Worm (Caenorhabditis elegans) whole organism, late embryonic: ENCODE data around the gene T04C12.11.

Source experiments
- C08G9.2 ChIP-seq: sonication (generic microtip); optimal IDR thresholded peaks from 2 replicates; lab custom pipeline; 2016; ENCODE audit warnings: mild to moderate bottlenecking, missing genetic modification characterization, moderate library complexity, missing compliant biosample characterization
- C38D4.7 ChIP-seq: fragments of 200-800 bp; sonication (Bioruptor generic); optimal IDR thresholded peaks from 2 replicates; lab custom pipeline; 2018; ENCODE audit warnings: mild to moderate bottlenecking, missing genetic modification characterization, moderate library complexity, missing compliant biosample characterization
- K02D7.2 ChIP-seq: sonication (generic microtip); optimal IDR thresholded peaks from 2 replicates; lab custom pipeline; 2017; ENCODE audit warnings: mild to moderate bottlenecking, missing genetic modification characterization, missing compliant biosample characterization
- K09A11.1 ChIP-seq: sonication (generic microtip); optimal IDR thresholded peaks from 2 replicates; lab custom pipeline; 2017; ENCODE audit warnings: antibody characterized with exemption, mild to moderate bottlenecking, missing genetic modification characterization, missing compliant biosample characterization; ENCODE audit not compliant: insufficient read depth
- T23F11.4 ChIP-seq: fragments of 200-800 bp; sonication (Bioruptor generic); optimal IDR thresholded peaks from 2 replicates; lab custom pipeline; 2018; ENCODE audit warnings: mild to moderate bottlenecking, missing genetic modification characterization, missing compliant biosample characterization
- ama-1 ChIP-seq: fragments of 150-350 bp; optimal IDR thresholded peaks from 2 replicates; lab custom pipeline; 2014
- ceh-2 ChIP-seq: sonication (generic microtip); optimal IDR thresholded peaks from 2 replicates; lab custom pipeline; 2016; ENCODE audit warnings: missing genotype, missing genetic modification characterization, missing compliant biosample characterization
- ceh-24 ChIP-seq: sonication (generic microtip); optimal IDR thresholded peaks from 2 replicates; lab custom pipeline; 2016; ENCODE audit warnings: mild to moderate bottlenecking, missing genetic modification characterization, missing compliant biosample characterization
- ceh-30 ChIP-seq: fragments of 150-350 bp; optimal IDR thresholded peaks from 2 replicates; lab custom pipeline; 2014; ENCODE audit warnings: missing biosample characterization, missing genetic modification characterization
- ceh-34 ChIP-seq: sonication (generic microtip); optimal IDR thresholded peaks from 2 replicates; lab custom pipeline; 2016; ENCODE audit warnings: mild to moderate bottlenecking, missing genetic modification characterization, missing compliant biosample characterization
- ceh-45 ChIP-seq: fragments of 200-800 bp; sonication (Bioruptor generic); IDR thresholded peaks from 2 replicates; pipeline ENCODE4 v1.3.6; 2022; ENCODE audit warnings: missing genetic modification reagents, missing genetic modification characterization, missing compliant biosample characterization
- ceh-48 ChIP-seq: sonication (generic microtip); optimal IDR thresholded peaks from 2 replicates; lab custom pipeline; 2016; ENCODE audit warnings: missing genetic modification characterization, inconsistent platforms, missing compliant biosample characterization
- ceh-6 ChIP-seq: fragments of 200-800 bp; sonication (Bioruptor generic); optimal IDR thresholded peaks from 2 replicates; lab custom pipeline; 2018; ENCODE audit warnings: mild to moderate bottlenecking, missing genetic modification characterization, missing compliant biosample characterization
- ceh-9 ChIP-seq: sonication (generic microtip); optimal IDR thresholded peaks from 2 replicates; lab custom pipeline; 2016; ENCODE audit warnings: mild to moderate bottlenecking, missing genetic modification characterization, inconsistent platforms, missing compliant biosample characterization
- che-1 ChIP-seq: sonication (generic microtip); optimal IDR thresholded peaks from 2 replicates; lab custom pipeline; 2016; ENCODE audit warnings: mild to moderate bottlenecking, missing genetic modification characterization, missing compliant biosample characterization
- dve-1 ChIP-seq: sonication (generic microtip); optimal IDR thresholded peaks from 2 replicates; lab custom pipeline; 2017; ENCODE audit warnings: antibody characterized with exemption, mild to moderate bottlenecking, missing genetic modification characterization, missing compliant biosample characterization
- elt-2 ChIP-seq: sonication (generic microtip); optimal IDR thresholded peaks from 2 replicates; lab custom pipeline; 2016; ENCODE audit warnings: missing genetic modification reagents, missing genetic modification characterization, missing compliant biosample characterization
- elt-4 ChIP-seq: sonication (generic microtip); optimal IDR thresholded peaks from 2 replicates; lab custom pipeline; 2016; ENCODE audit warnings: missing genetic modification characterization, missing compliant biosample characterization
- eyg-1 ChIP-seq: sonication (generic microtip); optimal IDR thresholded peaks from 2 replicates; lab custom pipeline; 2016; ENCODE audit warnings: missing genotype, missing genetic modification characterization, missing compliant biosample characterization
- fax-1 ChIP-seq: sonication (generic microtip); optimal IDR thresholded peaks from 2 replicates; lab custom pipeline; 2016; ENCODE audit warnings: missing genotype, missing genetic modification characterization, missing compliant biosample characterization
- fkh-6 ChIP-seq: sonication (generic microtip); optimal IDR thresholded peaks from 2 replicates; lab custom pipeline; 2016; ENCODE audit warnings: missing genetic modification characterization, missing compliant biosample characterization
- hlh-13 ChIP-seq: fragments of 200-800 bp; sonication (Bioruptor generic); optimal IDR thresholded peaks from 2 replicates; lab custom pipeline; 2018; ENCODE audit warnings: mild to moderate bottlenecking, missing genetic modification characterization, missing compliant biosample characterization
- hlh-15 ChIP-seq: sonication (generic microtip); optimal IDR thresholded peaks from 2 replicates; lab custom pipeline; 2016; ENCODE audit warnings: missing genetic modification characterization, missing compliant biosample characterization
- hlh-8 ChIP-seq: sonication (generic microtip); optimal IDR thresholded peaks from 2 replicates; lab custom pipeline; 2016; ENCODE audit warnings: missing genotype, missing genetic modification characterization, missing compliant biosample characterization
- lin-11 ChIP-seq: fragments of 200-800 bp; sonication (Bioruptor generic); optimal IDR thresholded peaks from 2 replicates; lab custom pipeline; 2018; ENCODE audit warnings: mild to moderate bottlenecking, missing genetic modification characterization, missing compliant biosample characterization
- madf-2 ChIP-seq: sonication (generic microtip); optimal IDR thresholded peaks from 2 replicates; lab custom pipeline; 2017; ENCODE audit warnings: missing genetic modification characterization, missing compliant biosample characterization
- mec-3 ChIP-seq: sonication (generic microtip); optimal IDR thresholded peaks from 2 replicates; lab custom pipeline; 2016; ENCODE audit warnings: borderline replicate concordance, missing genetic modification characterization, missing compliant biosample characterization
- npax-4 ChIP-seq: sonication (generic microtip); optimal IDR thresholded peaks from 2 replicates; lab custom pipeline; 2016; ENCODE audit warnings: missing genetic modification characterization, missing compliant biosample characterization
- pag-3 ChIP-seq: sonication (generic microtip); optimal IDR thresholded peaks from 2 replicates; lab custom pipeline; 2016; ENCODE audit warnings: missing compliant biosample characterization, missing genetic modification characterization, borderline replicate concordance
- pax-1 ChIP-seq: fragments of 150-350 bp; optimal IDR thresholded peaks from 2 replicates; lab custom pipeline; 2014; ENCODE audit warnings: missing biosample characterization, missing genetic modification characterization
- pha-2 ChIP-seq: sonication (generic microtip); optimal IDR thresholded peaks from 2 replicates; lab custom pipeline; 2017; ENCODE audit warnings: mild to moderate bottlenecking, missing genetic modification characterization, missing compliant biosample characterization
- pha-4 ChIP-seq: fragments of 150-350 bp; optimal IDR thresholded peaks from 2 replicates; lab custom pipeline; 2018; ENCODE audit warnings: missing biosample characterization, missing genetic modification reagents, missing genetic modification characterization
- pros-1 ChIP-seq: fragments of 150-350 bp; optimal IDR thresholded peaks from 2 replicates; lab custom pipeline; 2014; ENCODE audit warnings: missing biosample characterization, missing genetic modification reagents, missing genetic modification characterization
- ref-2 ChIP-seq: sonication (generic microtip); optimal IDR thresholded peaks from 2 replicates; lab custom pipeline; 2016; ENCODE audit warnings: missing genetic modification characterization, missing compliant biosample characterization
- rnt-1 ChIP-seq: sonication (generic microtip); optimal IDR thresholded peaks from 2 replicates; lab custom pipeline; 2016; ENCODE audit warnings: missing genetic modification characterization, missing compliant biosample characterization
- sdc-2 ChIP-seq: sonication (generic microtip); optimal IDR thresholded peaks from 2 replicates; lab custom pipeline; 2016; ENCODE audit warnings: missing genotype, missing genetic modification characterization, missing compliant biosample characterization
- sox-2 ChIP-seq: fragments of 200-800 bp; sonication (Bioruptor generic); IDR thresholded peaks from 2 replicates; pipeline ENCODE4 v1.3.6; 2022; ENCODE audit warnings: missing genetic modification reagents, missing genetic modification characterization, missing compliant biosample characterization
- sox-4 ChIP-seq: sonication (generic microtip); optimal IDR thresholded peaks from 2 replicates; lab custom pipeline; 2017; ENCODE audit warnings: mild to moderate bottlenecking, missing genetic modification characterization, inconsistent platforms, missing compliant biosample characterization
- tbx-2 ChIP-seq: sonication (generic microtip); optimal IDR thresholded peaks from 2 replicates; lab custom pipeline; 2016; ENCODE audit warnings: missing genetic modification characterization, missing compliant biosample characterization
- tbx-7 ChIP-seq: sonication (generic microtip); optimal IDR thresholded peaks from 2 replicates; lab custom pipeline; 2016; ENCODE audit warnings: missing genotype, missing genetic modification characterization, missing compliant biosample characterization
- ttx-3 ChIP-seq: sonication (generic microtip); optimal IDR thresholded peaks from 2 replicates; lab custom pipeline; 2016; ENCODE audit warnings: missing genetic modification reagents, missing genetic modification characterization, missing compliant biosample characterization
- zip-5 ChIP-seq: sonication (generic microtip); optimal IDR thresholded peaks from 2 replicates; lab custom pipeline; 2016; ENCODE audit warnings: missing genetic modification characterization, missing compliant biosample characterization

T04C12.11 gene

DNA sequence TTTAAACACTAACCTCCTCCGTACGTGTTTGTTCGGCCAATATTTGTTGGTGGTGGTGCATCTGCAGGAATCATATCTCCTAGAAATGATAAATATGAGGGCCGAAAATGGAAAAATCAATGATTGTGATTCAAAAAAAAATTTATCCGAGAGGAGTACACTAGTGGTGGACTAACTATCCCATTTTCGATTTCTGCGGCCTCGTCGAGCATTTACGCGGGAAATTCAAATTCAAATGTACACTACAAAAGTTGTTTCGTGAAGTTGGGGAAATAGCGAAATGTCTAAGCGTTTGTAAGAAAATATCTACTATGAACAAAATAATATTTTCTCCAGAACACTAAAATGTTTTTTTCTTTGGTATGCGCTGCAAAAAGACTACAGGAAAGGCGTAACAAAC, 30.8 kb downstream of the T04C12.11 start (continued):
- TF ChIP-seq hlh-8 = peak; percentile 68
- no peak for TF ChIP-seq T23F11.4 (GFP tag; lab: Kevin White, UChicago)
- no peak for TF ChIP-seq hlh-13 (GFP tag; lab: Kevin White, UChicago)
- no peak for TF ChIP-seq K09A11.1 (tag; lab: Kevin White, UChicago)
- TF ChIP-seq pax-1 (tag; lab: Kevin White, UChicago) = peak; percentile 11
- peak; percentile 63 for TF ChIP-seq fkh-6 (tag; lab: Kevin White, UChicago)
- no peak for TF ChIP-seq elt-4 (tag; lab: Kevin White, UChicago)
- no peak for TF ChIP-seq K02D7.2 (tag; lab: Kevin White, UChicago)
- no peak for TF ChIP-seq ceh-9 (tag; lab: Kevin White, UChicago)
- peak; percentile 64 for TF ChIP-seq elt-2
- peak; percentile 52 for TF ChIP-seq ceh-48
- peak; percentile 40 for TF ChIP-seq fax-1 (tag; lab: Kevin White, UChicago)
- no peak for TF ChIP-seq pag-3 (tag; lab: Kevin White, UChicago)
- peak; percentile 17 for TF ChIP-seq eyg-1
- no peak for TF ChIP-seq pros-1 (tag; lab: Kevin White, UChicago)
- TF ChIP-seq C08G9.2 = peak; percentile 96
- no peak for TF ChIP-seq sox-4 (tag; lab: Kevin White, UChicago)
- TF ChIP-seq ceh-6 (GFP tag; lab: Kevin White, UChicago) = peak; percentile 39
- peak; percentile 71 for TF ChIP-seq mec-3 (tag; lab: Kevin White, UChicago)
- TF ChIP-seq dve-1 (tag; lab: Kevin White, UChicago) = no peak
- TF ChIP-seq ceh-45 (GFP tag; lab: Robert Waterston, UW) = no peak
- peak; percentile 47 for TF ChIP-seq ceh-34 (tag; lab: Kevin White, UChicago)
- peak; percentile 3 for TF ChIP-seq ttx-3 (tag; lab: Kevin White, UChicago)
- no peak for TF ChIP-seq lin-11 (tag; lab: Kevin White, UChicago)
- TF ChIP-seq ama-1 = no peak
- TF ChIP-seq pha-2 (tag; lab: Kevin White, UChicago) = no peak
- TF ChIP-seq ref-2 (tag; lab: Kevin White, UChicago) = peak; percentile 89
- no peak for TF ChIP-seq C38D4.7 (GFP tag; lab: Kevin White, UChicago)
- TF ChIP-seq ceh-24 = no peak
- peak; percentile 87 for TF ChIP-seq tbx-2 (tag; lab: Kevin White, UChicago)
- TF ChIP-seq ceh-2 (tag; lab: Kevin White, UChicago) = peak; percentile 86
- no peak for TF ChIP-seq ceh-30 (tag; lab: Kevin White, UChicago)
- peak; percentile 87 for TF ChIP-seq zip-5 (tag; lab: Kevin White, UChicago)
- no peak for TF ChIP-seq che-1 (tag; lab: Kevin White, UChicago)

DNA sequence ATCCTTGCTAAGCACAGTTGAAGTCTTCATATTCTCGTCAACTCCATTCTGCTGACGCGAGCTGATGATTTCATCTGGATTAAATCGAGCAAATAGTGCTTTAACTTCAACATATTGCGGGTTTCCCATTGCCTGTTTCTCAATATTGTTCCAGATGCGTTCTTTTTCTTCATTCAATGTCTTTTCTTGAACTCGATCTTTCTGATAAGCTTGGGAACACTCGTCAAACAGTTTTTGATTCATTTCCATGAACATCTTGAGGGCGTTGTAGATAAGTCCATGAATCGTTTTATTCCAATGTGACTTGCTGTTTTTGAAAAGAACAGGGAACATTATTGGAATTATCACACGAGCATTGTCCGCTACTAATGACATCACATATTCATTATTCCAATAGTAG, 32.3 kb downstream of the T04C12.11 start:
- TF ChIP-seq rnt-1 (tag; lab: Kevin White, UChicago) = no peak
- TF ChIP-seq tbx-7 = no peak
- TF ChIP-seq npax-4 (tag; lab: Kevin White, UChicago) = no peak
- no peak for TF ChIP-seq fkh-6 (tag; lab: Kevin White, UChicago)
- TF ChIP-seq ceh-45 (GFP tag; lab: Robert Waterston, UW) = no peak
- no peak for TF ChIP-seq ceh-6 (GFP tag; lab: Kevin White, UChicago)
- TF ChIP-seq mec-3 (tag; lab: Kevin White, UChicago) = no peak
- TF ChIP-seq hlh-13 (GFP tag; lab: Kevin White, UChicago) = no peak
- TF ChIP-seq madf-2 (tag; lab: Kevin White, UChicago) = no peak
- no peak for TF ChIP-seq sdc-2
- no peak for TF ChIP-seq elt-2
- no peak for TF ChIP-seq sox-2 (GFP tag; lab: Robert Waterston, UW)
- TF ChIP-seq pag-3 (tag; lab: Kevin White, UChicago) = no peak
- no peak for TF ChIP-seq pros-1 (tag; lab: Kevin White, UChicago)
- no peak for TF ChIP-seq K02D7.2 (tag; lab: Kevin White, UChicago)
- no peak for TF ChIP-seq ceh-48
- no peak for TF ChIP-seq pha-4 (tag; lab: Kevin White, UChicago)
- no peak for TF ChIP-seq zip-5 (tag; lab: Kevin White, UChicago)
- TF ChIP-seq hlh-15 (tag; lab: Kevin White, UChicago) = no peak
